Worm (Caenorhabditis elegans): ENCODE data around the gene klo-2.
A peak's percentile ranks its signal among the peaks of the same experiment; 100 is the strongest.

klo-2 gene

DNA sequence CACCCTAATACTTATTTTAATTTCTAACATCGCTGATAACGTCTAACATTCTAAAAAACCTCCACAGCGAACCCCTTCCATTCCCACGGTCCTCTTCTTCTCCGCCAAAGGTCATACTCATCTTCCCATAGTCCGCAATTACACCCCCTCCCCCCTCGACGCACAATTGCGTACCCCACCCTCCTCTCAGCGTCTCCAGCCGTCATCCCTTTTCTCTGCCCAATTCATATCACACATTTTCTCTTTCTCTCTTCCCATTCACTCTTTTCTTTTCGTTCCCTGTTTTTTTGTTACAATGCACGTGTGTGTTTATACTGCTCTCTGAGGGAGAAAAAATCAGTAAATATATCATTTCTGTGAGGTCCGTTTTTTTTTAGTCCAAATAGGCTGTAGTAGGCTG lies 25.8 kb downstream of the klo-2 start:
- TF ChIP-seq gmeb-1 (tag; optimal IDR thresholded peaks at IDR 0.05) (peak; percentile 45), R02D3.7 (tag; optimal IDR thresholded peaks at IDR 0.05) (no peak), nhr-129 (tag; optimal IDR thresholded peaks at IDR 0.05) (peak; percentile 81), mdl-1 (tag; optimal IDR thresholded peaks at IDR 0.05) (peak in 1 of 2 experiments; percentile 41), crh-2 (tag; optimal IDR thresholded peaks at IDR 0.05) (peak; percentile 29), ztf-4 (tag; optimal IDR thresholded peaks at IDR 0.05) (peak; percentile 57), blmp-1 (tag; optimal IDR thresholded peaks at IDR 0.05; ENCODE audit: insufficient read depth) (peak; percentile 21), aly-2 (tag; optimal IDR thresholded peaks at IDR 0.05) (no peak), lsy-2 (tag; optimal IDR thresholded peaks at IDR 0.05) (peak in 1 of 2 experiments; percentile 67), C34F6.9 (tag; optimal IDR thresholded peaks at IDR 0.05) (peak; percentile 75), sma-9 (GFP tag; optimal IDR thresholded peaks at IDR 0.05) (no peak), sma-9 (tag; optimal IDR thresholded peaks at IDR 0.05) (no peak), lin-13 (GFP tag; optimal IDR thresholded peaks at IDR 0.05) (peak; percentile 70), unc-55 (GFP tag; optimal IDR thresholded peaks at IDR 0.05) (peak; percentile 83), fos-1 (tag; optimal IDR thresholded peaks at IDR 0.05) (peak; percentile 72), lin-11 (tag; optimal IDR thresholded peaks at IDR 0.05) (peak; percentile 46), mab-5 (tag; optimal IDR thresholded peaks at IDR 0.05) (peak; percentile 2)

DNA sequence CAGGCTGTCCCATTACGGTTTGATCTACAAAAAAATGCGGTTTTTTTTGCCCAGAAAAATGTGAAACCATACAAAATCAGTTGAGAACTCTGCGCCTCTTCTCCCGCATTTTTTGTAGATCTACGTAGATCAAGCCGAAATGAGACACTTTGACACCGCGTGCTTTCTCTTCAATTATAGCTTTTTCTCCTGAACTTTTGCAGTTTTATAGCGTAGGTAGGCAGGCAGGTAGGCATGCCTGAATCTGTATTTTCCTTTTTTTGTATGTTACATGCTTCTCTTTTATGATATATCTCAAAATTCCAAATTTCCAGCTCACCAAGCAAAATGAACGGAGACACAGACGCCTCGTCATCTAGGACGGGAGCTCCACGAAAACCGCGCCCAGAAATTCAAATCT lies 27.5 kb downstream of the klo-2 start, which contains the start of gene smg-6:
Gene smg-6, plus strand, starts transcription at position 301 of the 400 bp plus-strand sequence.
- TF ChIP-seq nhr-10 (tag; optimal IDR thresholded peaks at IDR 0.05) (no peak), dmd-4 (tag; optimal IDR thresholded peaks at IDR 0.05) (no peak), nhr-11 (tag; optimal IDR thresholded peaks at IDR 0.05) (no peak), lin-13 (GFP tag; optimal IDR thresholded peaks at IDR 0.05) (no peak), ztf-4 (tag; optimal IDR thresholded peaks at IDR 0.05) (no peak), ZK546.5 (tag; optimal IDR thresholded peaks at IDR 0.05) (no peak), nhr-25 (tag; optimal IDR thresholded peaks at IDR 0.05) (no peak)

ce11 chrIII:2474781-2475180 lies 28.8 kb downstream of the klo-2 start:
- TF ChIP-seq nhr-25 (tag; optimal IDR thresholded peaks at IDR 0.05) = no peak

DNA sequence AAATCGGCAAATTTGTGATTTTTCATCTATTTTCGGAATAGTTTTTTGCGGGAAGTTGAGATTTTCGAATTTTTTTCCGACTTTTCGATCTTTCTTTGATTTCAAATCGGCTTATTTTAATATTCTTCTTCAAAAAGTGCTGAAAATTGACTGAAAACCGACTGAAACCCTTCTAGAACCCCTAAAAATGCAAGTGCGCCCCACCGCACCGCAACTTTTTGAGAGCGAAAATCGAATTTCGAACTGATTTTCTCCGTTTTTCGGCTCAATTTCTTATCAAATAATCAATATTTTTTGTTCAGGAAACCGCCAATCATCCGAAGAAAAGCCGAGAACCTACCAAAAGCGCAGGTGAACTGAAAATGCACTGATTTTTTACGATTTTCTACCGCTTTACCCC lies 31.3 kb downstream of the klo-2 start:
- TF ChIP-seq ztf-1 (GFP tag; conservative IDR thresholded peaks at IDR 0.05) = no peak
- no peak for TF ChIP-seq sma-3 (GFP tag; optimal IDR thresholded peaks at IDR 0.05)
- no peak for TF ChIP-seq nhr-237 (tag; optimal IDR thresholded peaks at IDR 0.05)
- no peak for TF ChIP-seq mbf-1 (tag; optimal IDR thresholded peaks at IDR 0.05)
- TF ChIP-seq zag-1 (tag; optimal IDR thresholded peaks at IDR 0.05) = no peak
- TF ChIP-seq aly-2 (tag; optimal IDR thresholded peaks at IDR 0.05) = no peak
- no peak for TF ChIP-seq ceh-16 (tag; optimal IDR thresholded peaks at IDR 0.05)
- TF ChIP-seq mdl-1 (tag; optimal IDR thresholded peaks at IDR 0.05) = no peak
- TF ChIP-seq sma-9 (GFP tag; optimal IDR thresholded peaks at IDR 0.05) = no peak
- TF ChIP-seq sma-9 (tag; optimal IDR thresholded peaks at IDR 0.05) = no peak
- TF ChIP-seq sem-4 (tag; optimal IDR thresholded peaks at IDR 0.05) = no peak
- TF ChIP-seq nhr-10 (tag; optimal IDR thresholded peaks at IDR 0.05) = no peak
- TF ChIP-seq ceh-82 (tag; optimal IDR thresholded peaks at IDR 0.05) = no peak
- no peak for TF ChIP-seq unc-55 (GFP tag; optimal IDR thresholded peaks at IDR 0.05)
- no peak for TF ChIP-seq dmd-4 (tag; optimal IDR thresholded peaks at IDR 0.05)

ce11 chrIII:2478605-2479004 lies 32.6 kb downstream of the klo-2 start:
- TF ChIP-seq ztf-1 (GFP tag; conservative IDR thresholded peaks at IDR 0.05) (no peak), F13H6.1 (tag; optimal IDR thresholded peaks at IDR 0.05) (no peak), gmeb-1 (tag; optimal IDR thresholded peaks at IDR 0.05) (no peak)

- no peak for TF ChIP-seq R02D3.7 (tag; optimal IDR thresholded peaks at IDR 0.05)
- TF ChIP-seq nhr-11 (tag; optimal IDR thresholded peaks at IDR 0.05) = no peak
- no peak for TF ChIP-seq mbf-1 (tag; optimal IDR thresholded peaks at IDR 0.05)
- TF ChIP-seq ztf-1 (GFP tag; conservative IDR thresholded peaks at IDR 0.05) = no peak
- TF ChIP-seq ZK546.5 (tag; optimal IDR thresholded peaks at IDR 0.05) = no peak
- no peak for TF ChIP-seq unc-39 (tag; optimal IDR thresholded peaks at IDR 0.05)
- no peak for TF ChIP-seq unc-55 (GFP tag; optimal IDR thresholded peaks at IDR 0.05)
- no peak for TF ChIP-seq alr-1 (tag; optimal IDR thresholded peaks at IDR 0.05)
- no peak for TF ChIP-seq nhr-21 (tag; optimal IDR thresholded peaks at IDR 0.05)
- TF ChIP-seq elt-1 (tag; optimal IDR thresholded peaks at IDR 0.05) = no peak
- TF ChIP-seq lsy-2 (tag; optimal IDR thresholded peaks at IDR 0.05) = peak; percentile 31 to 68
- TF ChIP-seq lin-13 (GFP tag; optimal IDR thresholded peaks at IDR 0.05) = peak; percentile 68
- no peak for TF ChIP-seq mdl-1 (tag; optimal IDR thresholded peaks at IDR 0.05)
These were observed 36.2 kb downstream of the klo-2 start for ce11 chrIII:2482171-2482570.

Measured in whole organism, L2 larva.